Worm (Caenorhabditis elegans) whole organism, young adult: ENCODE results near the gene C10C5.5.

Source experiments
- F55B11.4 ChIP-seq: sonication (generic microtip); optimal IDR thresholded peaks from 2 replicates; lab custom pipeline; 2016; ENCODE audit warnings: missing compliant biosample characterization, missing genetic modification characterization, borderline replicate concordance; ENCODE audit not compliant: insufficient read depth
- K11D2.4 ChIP-seq: fragments of 200-800 bp; sonication (Bioruptor generic); IDR thresholded peaks from 2 replicates; pipeline ENCODE4 v1.3.6; 2022; ENCODE audit warnings: missing genetic modification reagents, missing genetic modification characterization, missing compliant biosample characterization
- Y79H2A.3 ChIP-seq: fragments of 200-800 bp; sonication (Bioruptor generic); conservative IDR thresholded peaks from 2 replicates; pipeline ENCODE4 v1.3.6; 2022; ENCODE audit warnings: missing genetic modification reagents, missing genetic modification characterization, missing compliant biosample characterization
- bed-1 ChIP-seq: fragments of 200-800 bp; sonication (Bioruptor generic); IDR thresholded peaks from 2 replicates; pipeline ENCODE4 v1.3.6; 2022; ENCODE audit warnings: missing genetic modification reagents, missing genetic modification characterization, missing compliant biosample characterization
- cebp-1 ChIP-seq, 2 experiments: fragments of 200-800 bp in 1 of 2; sonication (Bioruptor generic) in 1 of 2; sonication (generic microtip) in 1 of 2; IDR thresholded peaks in 1 of 2; optimal IDR thresholded peaks in 1 of 2; 2 replicates each; pipeline versions ENCODE4 v1.3.6 to Lab custom; 2017 to 2022; ENCODE audit warnings: missing compliant biosample characterization in 2 of 2, missing genetic modification characterization in 2 of 2, mild to moderate bottlenecking in 1 of 2, missing genetic modification reagents in 1 of 2, moderate library complexity in 1 of 2
- chd-7 ChIP-seq: sonication (generic microtip); optimal IDR thresholded peaks from 2 replicates; lab custom pipeline; 2016; ENCODE audit warnings: mild to moderate bottlenecking, missing genetic modification characterization, moderate library complexity, missing compliant biosample characterization
- dpff-1 ChIP-seq: sonication (generic microtip); optimal IDR thresholded peaks from 2 replicates; lab custom pipeline; 2017; ENCODE audit warnings: mild to moderate bottlenecking, missing genetic modification characterization, missing compliant biosample characterization
- ets-4 ChIP-seq: fragments of 200-800 bp; sonication (Bioruptor generic); optimal IDR thresholded peaks from 2 replicates; lab custom pipeline; 2018; ENCODE audit warnings: mild to moderate bottlenecking, missing genetic modification characterization, missing compliant biosample characterization
- fkh-3 ChIP-seq: sonication (generic microtip); optimal IDR thresholded peaks from 2 replicates; lab custom pipeline; 2016; ENCODE audit warnings: mild to moderate bottlenecking, missing genetic modification characterization, missing compliant biosample characterization
- hlh-26 ChIP-seq: fragments of 200-800 bp; sonication (Bioruptor generic); conservative IDR thresholded peaks from 2 replicates; pipeline ENCODE4 v1.3.6; 2022; ENCODE audit warnings: missing genetic modification reagents, missing genetic modification characterization, missing compliant biosample characterization
- hmg-1.2 ChIP-seq: fragments of 200-800 bp; sonication (Bioruptor generic); IDR thresholded peaks from 2 replicates; pipeline ENCODE4 v1.3.6; 2022; ENCODE audit warnings: missing genetic modification reagents, missing genetic modification characterization, missing compliant biosample characterization
- madf-6 ChIP-seq: fragments of 200-800 bp; sonication (Bioruptor generic); IDR thresholded peaks from 2 replicates; pipeline ENCODE4 v1.3.6; 2022; ENCODE audit warnings: missing genetic modification reagents, missing genetic modification characterization, missing compliant biosample characterization
- snpc-3.4 ChIP-seq: sonication (generic microtip); optimal IDR thresholded peaks from 2 replicates; lab custom pipeline; 2017; ENCODE audit warnings: missing genetic modification characterization, mild to moderate bottlenecking, missing compliant biosample characterization, antibody characterized with exemption, moderate library complexity, missing genotype, missing genetic modification reagents
- snpc-4 ChIP-seq, 5 experiments: fragments of 150-350 bp in 1 of 5; sonication (generic microtip) in 4 of 5; optimal IDR thresholded peaks; 2 replicates each; lab custom pipeline; 2014 to 2018; ENCODE audit warnings: missing genetic modification characterization in 5 of 5, missing biosample characterization in 3 of 5, antibody characterized with exemption in 2 of 5, mild to moderate bottlenecking in 2 of 5, missing compliant biosample characterization in 2 of 5, missing genotype in 2 of 5, moderate library complexity in 2 of 5, missing genetic modification reagents in 1 of 5

- no peak for TF ChIP-seq ets-4
- no peak for TF ChIP-seq bed-1 (GFP tag; lab: Robert Waterston, UW)
- no peak for TF ChIP-seq snpc-4 (GFP tag; optimal IDR thresholded peaks at IDR 0.05; lab: Kevin White, UChicago)
- no peak for TF ChIP-seq snpc-4 (tag; optimal IDR thresholded peaks at IDR 0.05; lab: Kevin White, UChicago)
- TF ChIP-seq chd-7 = no peak
- no peak for TF ChIP-seq Y79H2A.3 (GFP tag; lab: Robert Waterston, UW)
- no peak for TF ChIP-seq K11D2.4 (GFP tag; lab: Robert Waterston, UW)
- TF ChIP-seq hmg-1.2 = no peak
- no peak for TF ChIP-seq madf-6
- TF ChIP-seq hlh-26 (GFP tag; lab: Robert Waterston, UW) = no peak
- TF ChIP-seq dpff-1 = no peak
- no peak for TF ChIP-seq snpc-3.4 (tag; lab: Kevin White, UChicago)
- TF ChIP-seq fkh-3 = no peak
- no peak for TF ChIP-seq F55B11.4 (tag; lab: Kevin White, UChicago)
- TF ChIP-seq cebp-1 (GFP tag; IDR thresholded peaks at IDR 0.05; lab: Robert Waterston, UW) = no peak
- no peak for TF ChIP-seq cebp-1 (tag; optimal IDR thresholded peaks at IDR 0.05; lab: Kevin White, UChicago)
These were observed 27.5 kb upstream of the C10C5.5 start for ce11 chrIV:9353728-9354127.
